Fruit fly (Drosophila melanogaster) whole organism, prepupa: ENCODE results near the gene Mesh1.

Experiments used
- Blimp-1 ChIP-seq: fragments of 200-800 bp; sonication (Bioruptor generic); optimal IDR thresholded peaks from 3 replicates; lab custom pipeline; 2017; ENCODE audit warnings: missing biosample characterization, missing genetic modification characterization, mild to moderate bottlenecking, moderate library complexity, missing genetic modification reagents
- CG10631 ChIP-seq: fragments of 200-800 bp; sonication (Bioruptor generic); optimal IDR thresholded peaks from 2 replicates; lab custom pipeline; 2016; ENCODE audit warnings: missing biosample characterization, missing genetic modification characterization
- CG10669 ChIP-seq: fragments of 200-800 bp; sonication (Bioruptor generic); optimal IDR thresholded peaks from 3 replicates; lab custom pipeline; 2018; ENCODE audit warnings: missing biosample characterization, mild to moderate bottlenecking, missing genetic modification characterization, moderate library complexity
- CG11294 ChIP-seq: fragments of 200-800 bp; sonication (Bioruptor generic); IDR thresholded peaks from 2 replicates; pipeline ENCODE4 v1.3.6; 2022; ENCODE audit warnings: missing biosample characterization, missing genetic modification characterization
- CG11762 ChIP-seq: fragments of 200-800 bp; sonication (Bioruptor generic); optimal IDR thresholded peaks from 3 replicates; lab custom pipeline; 2016; ENCODE audit warnings: missing biosample characterization, missing genetic modification characterization; ENCODE audit not compliant: insufficient read depth
- CG15336 ChIP-seq: fragments of 200-800 bp; sonication (Bioruptor generic); IDR thresholded peaks from 2 replicates; pipeline ENCODE4 v1.3.6; 2022; ENCODE audit warnings: missing biosample characterization, missing genetic modification characterization
- CG1621 ChIP-seq: fragments of 200-800 bp; sonication (Bioruptor generic); optimal IDR thresholded peaks from 3 replicates; lab custom pipeline; 2018; ENCODE audit warnings: missing biosample characterization, mild to moderate bottlenecking, missing genetic modification characterization
- CG16779 ChIP-seq: fragments of 200-800 bp; sonication (Bioruptor generic); optimal IDR thresholded peaks from 3 replicates; lab custom pipeline; 2017; ENCODE audit warnings: missing biosample characterization, mild to moderate bottlenecking, missing genetic modification characterization
- CG32006 ChIP-seq: fragments of 200-800 bp; sonication (Bioruptor generic); optimal IDR thresholded peaks from 3 replicates; lab custom pipeline; 2017; ENCODE audit warnings: missing biosample characterization, mild to moderate bottlenecking, missing genetic modification characterization
- CG34406 ChIP-seq: fragments of 200-800 bp; sonication (Bioruptor generic); optimal IDR thresholded peaks from 3 replicates; lab custom pipeline; 2016; ENCODE audit warnings: missing biosample characterization, missing genetic modification characterization
- CG3919 ChIP-seq: fragments of 200-800 bp; sonication (Bioruptor generic); optimal IDR thresholded peaks from 3 replicates; lab custom pipeline; 2016; ENCODE audit warnings: missing biosample characterization, missing genetic modification characterization
- CG4318 ChIP-seq: fragments of 200-800 bp; sonication (Bioruptor generic); optimal IDR thresholded peaks from 3 replicates; lab custom pipeline; 2017; ENCODE audit warnings: missing biosample characterization, mild to moderate bottlenecking, missing genetic modification characterization
- CG6808 ChIP-seq: fragments of 200-800 bp; sonication (Bioruptor generic); optimal IDR thresholded peaks from 3 replicates; lab custom pipeline; 2017; ENCODE audit warnings: missing biosample characterization, missing genetic modification characterization, mild to moderate bottlenecking, moderate library complexity, missing genetic modification reagents
- CG6854 ChIP-seq: fragments of 200-800 bp; sonication (Bioruptor generic); optimal IDR thresholded peaks from 2 replicates; lab custom pipeline; 2017; ENCODE audit warnings: missing biosample characterization, mild to moderate bottlenecking, missing genetic modification characterization
- CG8119 ChIP-seq: fragments of 200-800 bp; sonication (Bioruptor generic); IDR thresholded peaks from 3 replicates; pipeline ENCODE4 v1.3.6; 2022; ENCODE audit warnings: missing biosample characterization, missing genetic modification characterization
- CG8319 ChIP-seq: fragments of 200-800 bp; sonication (Bioruptor generic); optimal IDR thresholded peaks from 3 replicates; lab custom pipeline; 2016; ENCODE audit warnings: missing biosample characterization, missing genetic modification characterization
- CG8632 ChIP-seq: fragments of 200-800 bp; sonication (Bioruptor generic); optimal IDR thresholded peaks from 3 replicates; lab custom pipeline; 2016; ENCODE audit warnings: missing biosample characterization, missing genetic modification characterization
- CG9139 ChIP-seq: fragments of 200-800 bp; sonication (Bioruptor generic); optimal IDR thresholded peaks from 3 replicates; lab custom pipeline; 2017; ENCODE audit warnings: missing biosample characterization, mild to moderate bottlenecking, missing genetic modification characterization
- Eip75B ChIP-seq: fragments of 200-800 bp; sonication (Bioruptor generic); optimal IDR thresholded peaks from 3 replicates; lab custom pipeline; 2016; ENCODE audit warnings: missing biosample characterization, missing genetic modification characterization
- Eip78C ChIP-seq: fragments of 200-800 bp; sonication (Bioruptor generic); peaks from one replicate; lab custom pipeline; 2016; ENCODE audit warnings: missing biosample characterization, missing genetic modification characterization
- Eip93F ChIP-seq: fragments of 200-800 bp; sonication (Bioruptor generic); optimal IDR thresholded peaks from 2 replicates; lab custom pipeline; 2016; ENCODE audit warnings: missing biosample characterization, mild to moderate bottlenecking, missing genetic modification characterization
- Ets21C ChIP-seq: fragments of 200-800 bp; sonication (Bioruptor generic); optimal IDR thresholded peaks from 3 replicates; lab custom pipeline; 2016; ENCODE audit warnings: missing biosample characterization, missing genetic modification characterization
- Ets96B ChIP-seq: fragments of 200-800 bp; optimal IDR thresholded peaks from 2 replicates; lab custom pipeline; 2019; ENCODE audit warnings: missing biosample characterization, mild to moderate bottlenecking, missing genetic modification characterization, moderate library complexity
- Gug ChIP-seq: fragments of 200-800 bp; sonication (Bioruptor generic); IDR thresholded peaks from 2 replicates; pipeline ENCODE4 v1.3.6; 2022; ENCODE audit warnings: missing biosample characterization, missing genetic modification characterization
- Hr38 ChIP-seq: sonication (Bioruptor generic); optimal IDR thresholded peaks from 2 replicates; lab custom pipeline; 2016; ENCODE audit warnings: missing biosample characterization, missing genetic modification characterization
- Hr4 ChIP-seq: fragments of 200-800 bp; sonication (Bioruptor generic); optimal IDR thresholded peaks from 3 replicates; lab custom pipeline; 2016; ENCODE audit warnings: missing biosample characterization, missing genetic modification characterization
- Lpt ChIP-seq: fragments of 200-800 bp; sonication (Bioruptor generic); optimal IDR thresholded peaks from 3 replicates; lab custom pipeline; 2016; ENCODE audit warnings: missing biosample characterization, missing genetic modification characterization
- OdsH ChIP-seq: fragments of 200-800 bp; sonication (Bioruptor generic); optimal IDR thresholded peaks from 3 replicates; lab custom pipeline; 2016; ENCODE audit warnings: missing biosample characterization, missing genetic modification characterization
- Smox ChIP-seq: fragments of 200-800 bp; sonication (Bioruptor generic); optimal IDR thresholded peaks from 3 replicates; lab custom pipeline; 2016; ENCODE audit warnings: missing biosample characterization, missing genetic modification characterization
- Sox102F ChIP-seq: fragments of 200-800 bp; sonication (Bioruptor generic); optimal IDR thresholded peaks from 2 replicates; lab custom pipeline; 2016; ENCODE audit warnings: missing biosample characterization, mild to moderate bottlenecking, missing genetic modification characterization
- Sox15 ChIP-seq: fragments of 200-800 bp; sonication (Bioruptor generic); optimal IDR thresholded peaks from 3 replicates; lab custom pipeline; 2016; ENCODE audit warnings: missing biosample characterization, missing genetic modification characterization
- achi ChIP-seq: fragments of 200-800 bp; sonication (Bioruptor generic); optimal IDR thresholded peaks from 3 replicates; lab custom pipeline; 2016; ENCODE audit warnings: missing biosample characterization, missing genetic modification characterization
- acj6 ChIP-seq: fragments of 200-800 bp; sonication (Bioruptor generic); optimal IDR thresholded peaks from 3 replicates; lab custom pipeline; 2016; ENCODE audit warnings: missing biosample characterization, missing genetic modification characterization
- cyc ChIP-seq: fragments of 200-800 bp; sonication (Bioruptor generic); optimal IDR thresholded peaks from 3 replicates; lab custom pipeline; 2016; ENCODE audit warnings: missing biosample characterization, missing genetic modification characterization
- dac ChIP-seq: fragments of 200-800 bp; sonication (Bioruptor generic); optimal IDR thresholded peaks from 2 replicates; lab custom pipeline; 2017; ENCODE audit warnings: missing biosample characterization, mild to moderate bottlenecking, missing genetic modification characterization
- dsx ChIP-seq: fragments of 200-800 bp; optimal IDR thresholded peaks from 3 replicates; lab custom pipeline; 2019; ENCODE audit warnings: missing biosample characterization, mild to moderate bottlenecking, missing genetic modification characterization, moderate library complexity; ENCODE audit not compliant: poor library complexity, severe bottlenecking
- esn ChIP-seq: fragments of 200-800 bp; sonication (Bioruptor generic); optimal IDR thresholded peaks from 2 replicates; lab custom pipeline; 2016; ENCODE audit warnings: missing biosample characterization, mild to moderate bottlenecking, missing genetic modification characterization, moderate library complexity
- fd85E ChIP-seq: fragments of 200-800 bp; sonication (Bioruptor generic); optimal IDR thresholded peaks from 3 replicates; lab custom pipeline; 2016; ENCODE audit warnings: missing biosample characterization, missing genetic modification characterization
- lz ChIP-seq: fragments of 200-800 bp; sonication (Bioruptor generic); optimal IDR thresholded peaks from 3 replicates; lab custom pipeline; 2016; ENCODE audit warnings: missing biosample characterization, missing genetic modification characterization
- net ChIP-seq: fragments of 200-800 bp; sonication (Bioruptor generic); optimal IDR thresholded peaks from 3 replicates; lab custom pipeline; 2016; ENCODE audit warnings: missing biosample characterization, missing genetic modification characterization
- pdm3 ChIP-seq: fragments of 200-800 bp; sonication (Bioruptor generic); optimal IDR thresholded peaks from 3 replicates; lab custom pipeline; 2016; ENCODE audit warnings: missing biosample characterization, missing genetic modification characterization
- salr ChIP-seq, 2 experiments: fragments of 200-800 bp; sonication (Bioruptor generic); optimal IDR thresholded peaks; 3 replicates each; lab custom pipeline; 2016 to 2018; ENCODE audit warnings: missing biosample characterization in 2 of 2, missing genetic modification characterization in 2 of 2, mild to moderate bottlenecking in 1 of 2
- spab ChIP-seq: fragments of 200-800 bp; sonication (Bioruptor generic); optimal IDR thresholded peaks from 2 replicates; lab custom pipeline; 2017; ENCODE audit warnings: missing biosample characterization, mild to moderate bottlenecking, missing genetic modification characterization, missing genetic modification reagents
- ss ChIP-seq, 2 experiments: fragments of 200-800 bp; sonication (Bioruptor generic); optimal IDR thresholded peaks; 2 replicates in 1 of 2; 3 replicates in 1 of 2; lab custom pipeline; 2017 to 2018; ENCODE audit warnings: mild to moderate bottlenecking in 2 of 2, missing biosample characterization in 2 of 2, missing genetic modification characterization in 2 of 2, moderate library complexity in 1 of 2
- topi ChIP-seq: fragments of 200-800 bp; sonication (Bioruptor generic); optimal IDR thresholded peaks from 3 replicates; lab custom pipeline; 2016; ENCODE audit warnings: missing biosample characterization, missing genetic modification characterization
- vri ChIP-seq: fragments of 200-800 bp; sonication (Bioruptor generic); optimal IDR thresholded peaks from 3 replicates; lab custom pipeline; 2016; ENCODE audit warnings: missing biosample characterization, mild to moderate bottlenecking, missing genetic modification characterization

Mesh1 gene

dm6 chr3R:29211702-29212101 is 9.4 kb upstream of the Mesh1 start (continued):
- TF ChIP-seq Hr4 (GFP tag; lab: Kevin White, UChicago) (peak; percentile 23), Eip78C (GFP tag; lab: Kevin White, UChicago) (peak; percentile 67), CG8119 (GFP tag; lab: Robert Waterston, UW) (peak; percentile 56), CG8632 (no peak), CG3919 (GFP tag; lab: Kevin White, UChicago) (peak; percentile 44), CG1621 (tag; lab: Kevin White, UChicago) (no peak), Eip75B (no peak), Sox15 (GFP tag; lab: Kevin White, UChicago) (no peak), CG11294 (GFP tag; lab: Robert Waterston, UW) (no peak), spab (GFP tag; lab: Kevin White, UChicago) (no peak), Ets96B (tag; lab: Kevin White, UChicago) (peak; percentile 12), CG16779 (tag; lab: Kevin White, UChicago) (no peak), ss (GFP tag; optimal IDR thresholded peaks at IDR 0.05; lab: Kevin White, UChicago) (no peak), Blimp-1 (GFP tag; lab: Kevin White, UChicago) (no peak)

dm6 chr3R:29210542-29211393 is 8.4 kb upstream of the Mesh1 start:
- peak; percentile 39 for TF ChIP-seq esn (GFP tag; lab: Kevin White, UChicago)
- peak; percentile 48 for TF ChIP-seq Sox15 (GFP tag; lab: Kevin White, UChicago)
- peak; percentile 85 for TF ChIP-seq CG15336 (GFP tag; lab: Robert Waterston, UW)
- TF ChIP-seq CG9139, result peak; percentile 69
- peak; percentile 63 for TF ChIP-seq spab (GFP tag; lab: Kevin White, UChicago)
- no peak for TF ChIP-seq fd85E (GFP tag; lab: Kevin White, UChicago)
- TF ChIP-seq acj6 (GFP tag; lab: Kevin White, UChicago), result peak; percentile 67
- TF ChIP-seq CG6808 (GFP tag; lab: Kevin White, UChicago), result peak; percentile 75
- no peak for TF ChIP-seq Eip93F (GFP tag; lab: Kevin White, UChicago)
- peak; percentile 79 for TF ChIP-seq dac (GFP tag; lab: Kevin White, UChicago)
- TF ChIP-seq dsx (GFP tag; lab: Kevin White, UChicago), result peak; percentile 72
- peak; percentile 69 for TF ChIP-seq Sox102F
- no peak for TF ChIP-seq Smox (GFP tag; lab: Kevin White, UChicago)
- peak; percentile 78 for TF ChIP-seq CG10631 (GFP tag; lab: Kevin White, UChicago)
- peak; percentile 87 for TF ChIP-seq CG4318 (GFP tag; lab: Kevin White, UChicago)
- peak; percentile 62 for TF ChIP-seq CG10669
- TF ChIP-seq Hr38, result peak; percentile 14
- TF ChIP-seq salr (GFP tag; optimal IDR thresholded peaks at IDR 0.05; lab: Kevin White, UChicago), result peak; percentile 43 to 63
- peak; percentile 82 for TF ChIP-seq Eip78C (GFP tag; lab: Kevin White, UChicago)
- peak; percentile 90 for TF ChIP-seq CG32006 (GFP tag; lab: Kevin White, UChicago)
- no peak for TF ChIP-seq Ets21C (GFP tag; lab: Kevin White, UChicago)
- peak; percentile 88 for TF ChIP-seq CG8119 (GFP tag; lab: Robert Waterston, UW)
- peak; percentile 81 for TF ChIP-seq pdm3 (GFP tag; lab: Kevin White, UChicago)
- TF ChIP-seq Gug, result peak; percentile 61
- TF ChIP-seq cyc (GFP tag; lab: Kevin White, UChicago), result peak; percentile 23
- peak; percentile 82 to 83 for TF ChIP-seq ss (GFP tag; optimal IDR thresholded peaks at IDR 0.05; lab: Kevin White, UChicago)
- peak; percentile 74 for TF ChIP-seq net (GFP tag; lab: Kevin White, UChicago)
- TF ChIP-seq Lpt (GFP tag; lab: Kevin White, UChicago), result peak; percentile 71
- TF ChIP-seq CG11762, result no peak
- TF ChIP-seq achi (GFP tag; lab: Kevin White, UChicago), result peak; percentile 53
- TF ChIP-seq CG6854, result peak; percentile 90
- TF ChIP-seq CG8632, result peak; percentile 47
- peak; percentile 60 for TF ChIP-seq CG1621 (tag; lab: Kevin White, UChicago)
- peak; percentile 1 for TF ChIP-seq CG8319 (GFP tag; lab: Kevin White, UChicago)
- peak; percentile 56 for TF ChIP-seq vri (GFP tag; lab: Kevin White, UChicago)
- peak; percentile 59 for TF ChIP-seq CG34406
- peak; percentile 75 for TF ChIP-seq OdsH (GFP tag; lab: Kevin White, UChicago)
- TF ChIP-seq lz (GFP tag; lab: Kevin White, UChicago), result peak; percentile 32
- TF ChIP-seq Eip75B, result peak; percentile 65
- peak; percentile 43 for TF ChIP-seq topi
- TF ChIP-seq Hr4 (GFP tag; lab: Kevin White, UChicago), result peak; percentile 91
